Worm (Caenorhabditis elegans) whole organism, L2 larva: ENCODE measurements around the gene H14E04.2.
A peak's percentile ranks its signal among the peaks of the same experiment; 100 is the strongest.

Source experiments
- C34F6.9 ChIP-seq: fragments of 150-350 bp; optimal IDR thresholded peaks from 2 replicates; lab custom pipeline; 2014; ENCODE audit warnings: missing biosample characterization, missing genetic modification characterization
- F13H6.1 ChIP-seq: sonication (generic microtip); optimal IDR thresholded peaks from 2 replicates; lab custom pipeline; 2016; ENCODE audit warnings: missing genetic modification characterization, missing compliant biosample characterization
- R02D3.7 ChIP-seq: fragments of 150-350 bp; optimal IDR thresholded peaks from 2 replicates; lab custom pipeline; 2014; ENCODE audit warnings: missing biosample characterization, missing genetic modification characterization
- ZK546.5 ChIP-seq: sonication (generic microtip); optimal IDR thresholded peaks from 2 replicates; lab custom pipeline; 2017; ENCODE audit warnings: missing biosample characterization, missing genetic modification characterization
- alr-1 ChIP-seq: fragments of 150-350 bp; optimal IDR thresholded peaks from 2 replicates; lab custom pipeline; 2014; ENCODE audit warnings: missing biosample characterization, missing genetic modification characterization
- aly-2 ChIP-seq: fragments of 150-350 bp; optimal IDR thresholded peaks from 2 replicates; lab custom pipeline; 2014; ENCODE audit warnings: missing biosample characterization, missing genetic modification characterization
- ama-1 ChIP-seq: fragments of 150-350 bp; optimal IDR thresholded peaks from 2 replicates; lab custom pipeline; 2018; ENCODE audit warnings: inconsistent platforms
- blmp-1 ChIP-seq: sonication (generic microtip); optimal IDR thresholded peaks from 2 replicates; lab custom pipeline; 2017; ENCODE audit warnings: missing genetic modification characterization, mild to moderate bottlenecking, missing compliant biosample characterization, antibody characterized with exemption, moderate library complexity; ENCODE audit not compliant: insufficient read depth
- ceh-16 ChIP-seq: fragments of 150-350 bp; optimal IDR thresholded peaks from 2 replicates; lab custom pipeline; 2014; ENCODE audit warnings: missing biosample characterization, missing genetic modification characterization
- ceh-82 ChIP-seq: fragments of 150-350 bp; optimal IDR thresholded peaks from 2 replicates; lab custom pipeline; 2014; ENCODE audit warnings: missing biosample characterization, missing genetic modification characterization
- crh-2 ChIP-seq: sonication (generic microtip); optimal IDR thresholded peaks from 2 replicates; lab custom pipeline; 2017; ENCODE audit warnings: missing biosample characterization, missing genetic modification characterization
- dmd-4 ChIP-seq: sonication (generic microtip); optimal IDR thresholded peaks from 2 replicates; lab custom pipeline; 2017; ENCODE audit warnings: missing biosample characterization, missing genetic modification characterization
- egl-27 ChIP-seq: sonication (generic microtip); optimal IDR thresholded peaks from 3 replicates; lab custom pipeline; 2017; ENCODE audit warnings: missing biosample characterization, missing genetic modification reagents, missing genetic modification characterization
- elt-1 ChIP-seq: fragments of 150-350 bp; optimal IDR thresholded peaks from 2 replicates; lab custom pipeline; 2014; ENCODE audit warnings: missing biosample characterization, missing genetic modification characterization
- elt-3 ChIP-seq: sonication (generic microtip); optimal IDR thresholded peaks from 2 replicates; lab custom pipeline; 2017; ENCODE audit warnings: missing biosample characterization, missing genetic modification characterization
- fos-1 ChIP-seq: fragments of 150-350 bp; optimal IDR thresholded peaks from 2 replicates; lab custom pipeline; 2014; ENCODE audit warnings: missing biosample characterization, missing genetic modification characterization
- gmeb-1 ChIP-seq: fragments of 150-350 bp; optimal IDR thresholded peaks from 2 replicates; lab custom pipeline; 2014; ENCODE audit warnings: missing biosample characterization, missing genetic modification characterization
- lin-13 ChIP-seq: fragments of 150-350 bp; optimal IDR thresholded peaks from 2 replicates; lab custom pipeline; 2014; ENCODE audit warnings: missing biosample characterization, missing genetic modification reagents, missing genetic modification characterization
- lin-39 ChIP-seq: fragments of 150-350 bp; optimal IDR thresholded peaks from 2 replicates; lab custom pipeline; 2014; ENCODE audit warnings: missing biosample characterization, missing genetic modification reagents, missing genetic modification characterization
- lsy-2 ChIP-seq, 2 experiments: fragments of 150-350 bp in 1 of 2; sonication (generic microtip) in 1 of 2; optimal IDR thresholded peaks; 2 replicates each; lab custom pipeline; 2014 to 2017; ENCODE audit warnings: missing biosample characterization in 2 of 2, missing genetic modification characterization in 2 of 2
- mab-5 ChIP-seq: fragments of 150-350 bp; optimal IDR thresholded peaks from 2 replicates; lab custom pipeline; 2014; ENCODE audit warnings: missing biosample characterization, missing genetic modification characterization
- mdl-1 ChIP-seq, 2 experiments: fragments of 150-350 bp in 1 of 2; sonication (generic microtip) in 1 of 2; optimal IDR thresholded peaks; 2 replicates each; lab custom pipeline; 2017; ENCODE audit warnings: missing biosample characterization in 2 of 2, missing genetic modification characterization in 2 of 2
- nhr-10 ChIP-seq: sonication (generic microtip); optimal IDR thresholded peaks from 2 replicates; lab custom pipeline; 2017; ENCODE audit warnings: missing biosample characterization, missing genetic modification characterization
- nhr-11 ChIP-seq: fragments of 150-350 bp; optimal IDR thresholded peaks from 2 replicates; lab custom pipeline; 2014; ENCODE audit warnings: missing biosample characterization, missing genetic modification characterization
- nhr-129 ChIP-seq: fragments of 150-350 bp; optimal IDR thresholded peaks from 2 replicates; lab custom pipeline; 2014; ENCODE audit warnings: missing biosample characterization, missing genetic modification characterization
- nhr-21 ChIP-seq: fragments of 150-350 bp; optimal IDR thresholded peaks from 2 replicates; lab custom pipeline; 2014; ENCODE audit warnings: missing biosample characterization, missing genetic modification characterization
- nhr-23 ChIP-seq: fragments of 150-350 bp; optimal IDR thresholded peaks from 2 replicates; lab custom pipeline; 2014; ENCODE audit warnings: missing biosample characterization, missing genetic modification reagents, missing genetic modification characterization
- nhr-237 ChIP-seq: fragments of 150-350 bp; optimal IDR thresholded peaks from 2 replicates; lab custom pipeline; 2014; ENCODE audit warnings: missing biosample characterization, missing genetic modification characterization
- nhr-25 ChIP-seq: fragments of 150-350 bp; sonication (generic microtip); optimal IDR thresholded peaks from 3 replicates; lab custom pipeline; 2014; ENCODE audit warnings: missing biosample characterization, missing genetic modification characterization
- nhr-6 ChIP-seq: fragments of 150-350 bp; optimal IDR thresholded peaks from 2 replicates; lab custom pipeline; 2014; ENCODE audit warnings: missing biosample characterization, missing genetic modification characterization
- nhr-77 ChIP-seq: fragments of 150-350 bp; optimal IDR thresholded peaks from 2 replicates; lab custom pipeline; 2014; ENCODE audit warnings: missing biosample characterization, missing genetic modification characterization
- peb-1 ChIP-seq: fragments of 150-350 bp; optimal IDR thresholded peaks from 2 replicates; lab custom pipeline; 2014; ENCODE audit warnings: missing biosample characterization, missing genetic modification characterization
- sem-4 ChIP-seq: fragments of 150-350 bp; optimal IDR thresholded peaks from 2 replicates; lab custom pipeline; 2014; ENCODE audit warnings: missing biosample characterization, missing genetic modification reagents, missing genetic modification characterization
- skn-1 ChIP-seq: sonication (generic microtip); optimal IDR thresholded peaks from 2 replicates; lab custom pipeline; 2017; ENCODE audit warnings: missing biosample characterization, missing genetic modification characterization
- sma-3 ChIP-seq: sonication (generic microtip); optimal IDR thresholded peaks from 2 replicates; lab custom pipeline; 2016; ENCODE audit warnings: missing genetic modification reagents, missing genetic modification characterization, missing compliant biosample characterization
- snpc-4 ChIP-seq: fragments of 150-350 bp; optimal IDR thresholded peaks from 2 replicates; lab custom pipeline; 2014; ENCODE audit warnings: missing biosample characterization, missing genetic modification characterization
- unc-39 ChIP-seq: fragments of 150-350 bp; optimal IDR thresholded peaks from 2 replicates; lab custom pipeline; 2014; ENCODE audit warnings: missing biosample characterization, missing genetic modification characterization
- unc-55 ChIP-seq: fragments of 150-350 bp; sonication (generic microtip); optimal IDR thresholded peaks from 3 replicates; lab custom pipeline; 2014; ENCODE audit warnings: missing biosample characterization, missing genetic modification reagents, missing genetic modification characterization
- ztf-11 ChIP-seq: sonication (generic microtip); optimal IDR thresholded peaks from 2 replicates; lab custom pipeline; 2017; ENCODE audit warnings: missing biosample characterization, missing genetic modification characterization

The H14E04.2 gene

DNA sequence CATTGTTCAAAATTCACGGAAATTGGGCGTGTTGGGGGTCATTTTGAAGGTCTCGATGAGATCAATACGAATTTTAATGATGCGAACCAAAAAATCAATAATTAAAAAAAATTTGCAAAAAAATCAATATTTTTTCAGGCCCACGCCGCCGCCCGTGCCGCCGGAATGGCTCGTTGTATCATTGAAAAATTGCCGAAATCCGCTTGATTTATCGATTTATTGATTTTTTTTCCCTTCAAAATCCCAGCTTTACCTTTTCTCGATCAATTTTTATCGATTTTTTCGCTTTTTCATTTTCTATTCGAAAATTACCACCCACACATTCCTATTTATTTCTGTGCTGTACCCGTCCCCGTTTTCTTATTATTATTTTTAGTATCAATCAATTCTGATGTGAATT, 8.4 kb downstream of the H14E04.2 start:
- no peak for TF ChIP-seq egl-27 (tag; lab: Kevin White, UChicago)
- no peak for TF ChIP-seq mab-5 (tag; lab: Kevin White, UChicago)
- TF ChIP-seq alr-1 = no peak
- no peak for TF ChIP-seq nhr-23 (tag; lab: Kevin White, UChicago)
- no peak for TF ChIP-seq nhr-21
- TF ChIP-seq sem-4 (tag; lab: Kevin White, UChicago) = no peak
- no peak for TF ChIP-seq fos-1 (tag; lab: Kevin White, UChicago)
- TF ChIP-seq nhr-11 (tag; lab: Kevin White, UChicago) = no peak
- TF ChIP-seq ztf-11 (tag; lab: Kevin White, UChicago) = no peak
- TF ChIP-seq nhr-129 = no peak
- no peak for TF ChIP-seq elt-3 (tag; lab: Kevin White, UChicago)
- TF ChIP-seq nhr-6 = no peak
- no peak for TF ChIP-seq unc-39 (tag; lab: Kevin White, UChicago)
- no peak for TF ChIP-seq nhr-10 (tag; lab: Kevin White, UChicago)
- no peak for TF ChIP-seq ama-1 (lab: Kevin White, UChicago)
- TF ChIP-seq ceh-82 = no peak
- no peak for TF ChIP-seq mdl-1 (tag; optimal IDR thresholded peaks at IDR 0.05; lab: Kevin White, UChicago)
- TF ChIP-seq, all 48 proteins: peak for 0

DNA sequence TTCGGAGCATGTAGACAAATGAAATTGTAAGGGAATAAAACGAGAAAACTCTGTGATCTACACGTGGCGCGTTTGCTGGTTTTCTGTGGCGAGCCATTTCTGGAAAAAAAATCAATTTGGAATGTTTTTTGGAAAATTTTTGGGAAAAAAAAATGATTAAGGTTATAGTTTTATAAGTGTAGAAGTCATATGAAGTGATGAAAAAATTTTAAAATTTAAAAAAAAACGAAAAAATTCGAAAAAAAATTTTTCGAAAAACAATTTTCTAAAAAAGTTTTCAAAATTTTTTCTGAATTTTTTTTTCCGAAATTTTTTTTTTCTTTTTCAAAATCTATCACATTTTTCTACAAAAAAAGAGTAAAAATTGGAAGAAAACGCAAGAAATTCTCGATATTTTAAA, 10.5 kb downstream of the H14E04.2 start, which contains the start of gene H14E04.3:
TSS of gene H14E04.3 (minus strand) at position 101 of the 400 bp plus-strand sequence.
- TF ChIP-seq unc-39 (tag; lab: Kevin White, UChicago) = no peak
- no peak for TF ChIP-seq aly-2 (tag; lab: Kevin White, UChicago)
- TF ChIP-seq dmd-4 (tag; lab: Kevin White, UChicago) = no peak
- no peak for TF ChIP-seq ZK546.5
- no peak for TF ChIP-seq unc-55 (GFP tag; lab: Kevin White, UChicago)
- no peak for TF ChIP-seq skn-1 (tag; lab: Kevin White, UChicago)
- no peak for TF ChIP-seq gmeb-1 (tag; lab: Kevin White, UChicago)
- no peak for TF ChIP-seq F13H6.1 (tag; lab: Kevin White, UChicago)
- no peak for TF ChIP-seq elt-1
- TF ChIP-seq nhr-10 (tag; lab: Kevin White, UChicago) = no peak
- TF ChIP-seq ama-1 (lab: Kevin White, UChicago) = no peak
- no peak for TF ChIP-seq snpc-4 (tag; lab: Kevin White, UChicago)
- no peak for TF ChIP-seq sma-3
- TF ChIP-seq peb-1 (tag; lab: Kevin White, UChicago) = no peak
- TF ChIP-seq lin-39 (tag; lab: Kevin White, UChicago) = no peak

DNA sequence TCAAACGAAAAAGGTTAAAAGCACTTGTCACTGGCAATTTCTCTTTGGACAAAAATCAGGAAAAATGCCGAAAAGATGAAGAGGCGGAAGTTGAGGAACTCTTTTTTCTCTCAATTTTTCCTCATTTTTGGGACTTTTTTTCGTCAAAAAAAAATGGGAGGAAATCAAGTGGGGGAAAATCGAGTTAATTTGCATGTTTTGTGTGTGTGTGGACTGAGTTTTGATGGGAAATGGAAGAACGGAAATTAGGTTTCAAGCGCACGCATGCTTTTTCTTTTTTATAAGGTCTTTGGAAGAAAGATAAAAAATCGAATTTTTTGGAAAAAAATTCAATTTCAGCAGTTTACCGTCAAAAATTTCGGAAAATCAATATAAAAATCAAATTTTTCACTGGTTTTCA, 15.7 kb downstream of the H14E04.2 start:
- TF ChIP-seq peb-1 (tag; lab: Kevin White, UChicago) (no peak), egl-27 (tag; lab: Kevin White, UChicago) (peak; percentile 5), ama-1 (lab: Kevin White, UChicago) (no peak), ceh-16 (no peak)
- TF ChIP-seq, all 48 proteins: peak for 1

DNA sequence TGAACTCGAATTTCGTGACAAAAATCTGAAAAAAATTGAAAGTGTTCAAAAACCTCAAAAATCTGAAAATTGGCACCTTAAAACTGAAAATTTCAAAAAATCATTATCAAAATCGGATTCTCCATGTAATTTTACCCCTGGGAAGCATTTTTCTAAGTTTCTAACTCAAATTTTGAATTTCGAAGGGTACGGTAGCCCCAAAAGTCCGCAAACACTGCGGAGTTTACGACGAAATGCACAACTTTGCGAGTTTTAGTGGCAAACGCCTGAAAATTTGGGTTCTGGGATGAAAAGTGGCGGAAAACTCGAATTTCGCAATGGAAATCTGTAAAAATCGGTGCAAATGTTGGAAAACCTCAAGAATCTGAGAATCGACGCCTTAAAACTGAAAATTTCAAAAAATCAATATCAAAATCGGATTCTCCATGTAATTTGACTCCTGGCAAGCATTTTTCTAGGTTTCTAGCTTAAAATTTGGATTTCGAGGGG, 17.7 kb downstream of the H14E04.2 start:
- TF ChIP-seq lin-13 (GFP tag; lab: Kevin White, UChicago) (peak; percentile 6), gmeb-1 (tag; lab: Kevin White, UChicago) (no peak), lsy-2 (tag; optimal IDR thresholded peaks at IDR 0.05; lab: Kevin White, UChicago) (peak in 1 of 2 experiments; percentile 61), nhr-25 (tag; lab: Kevin White, UChicago) (no peak), nhr-237 (tag; lab: Kevin White, UChicago) (no peak)

DNA sequence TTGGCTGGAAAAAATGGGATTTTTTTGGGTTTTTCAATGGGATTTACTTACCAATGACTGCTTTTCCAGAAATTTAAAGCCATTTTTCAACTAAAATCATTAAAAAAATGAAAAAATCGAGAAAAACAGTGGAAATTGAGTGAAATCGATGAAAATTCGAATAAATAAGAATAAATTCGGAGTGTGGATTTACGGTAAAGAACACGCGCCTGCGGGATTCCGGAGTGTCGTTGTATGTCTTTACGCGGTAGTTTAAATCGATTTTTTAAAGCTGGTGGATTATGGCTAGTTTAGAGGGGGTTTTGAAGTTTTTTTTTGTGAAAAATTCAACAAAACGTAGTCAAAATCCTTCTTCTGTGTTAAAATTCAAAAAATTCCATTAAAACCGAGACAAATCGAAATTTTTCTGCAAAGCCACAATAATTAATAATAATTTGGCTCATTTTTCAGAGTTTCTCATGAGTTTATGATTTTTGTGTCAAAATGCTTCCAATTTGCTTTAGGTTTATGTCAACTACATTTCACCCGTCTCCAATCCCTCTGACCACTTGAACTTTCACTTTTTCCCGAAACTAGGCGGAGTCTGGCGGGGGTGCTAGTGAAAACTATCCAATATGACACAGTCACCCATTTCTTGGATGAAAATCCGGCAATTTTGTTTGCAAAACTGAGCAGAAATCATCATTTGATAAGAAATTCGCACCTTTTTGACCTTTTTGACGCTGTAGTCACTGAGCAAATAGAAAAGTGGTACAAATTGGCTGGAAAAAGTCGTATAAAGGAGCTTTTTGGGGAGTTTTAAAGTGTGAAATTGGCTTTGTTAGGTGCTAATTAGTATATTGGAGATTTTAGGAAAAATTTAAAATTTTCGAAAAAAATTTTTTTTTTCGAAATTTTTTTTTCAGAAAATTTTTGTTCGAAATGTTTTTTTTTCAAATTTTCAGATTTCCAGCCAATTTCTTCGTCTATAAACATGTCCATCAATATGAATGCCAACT, 25.4 kb downstream of the H14E04.2 start, which contains the start of the genes cic-1 and strm-1:
TSS of gene cic-1 (minus strand) at position 96 of the 998 bp plus-strand sequence.
TSS of gene strm-1 (plus strand) at position 945 of the 998 bp plus-strand sequence.
- TF ChIP-seq egl-27 (tag; lab: Kevin White, UChicago) (no peak), ceh-16 (peak; percentile 7), nhr-11 (tag; lab: Kevin White, UChicago) (no peak), nhr-23 (tag; lab: Kevin White, UChicago) (no peak), lin-13 (GFP tag; lab: Kevin White, UChicago) (peak; percentile 73), F13H6.1 (tag; lab: Kevin White, UChicago) (peak; percentile 35), nhr-77 (tag; lab: Kevin White, UChicago) (no peak), nhr-21 (no peak), mab-5 (tag; lab: Kevin White, UChicago) (peak; percentile 10), lsy-2 (tag; optimal IDR thresholded peaks at IDR 0.05; lab: Kevin White, UChicago) (peak; percentile 48 to 86), nhr-6 (peak; percentile 10), ztf-11 (tag; lab: Kevin White, UChicago) (no peak), unc-55 (GFP tag; lab: Kevin White, UChicago) (peak; percentile 82), R02D3.7 (tag; lab: Kevin White, UChicago) (peak; percentile 98), nhr-129 (peak; percentile 14), blmp-1 (tag; lab: Kevin White, UChicago) (peak; percentile 57), nhr-25 (tag; lab: Kevin White, UChicago) (peak; percentile 10), sma-3 (peak; percentile 41), sem-4 (tag; lab: Kevin White, UChicago) (peak; percentile 19), gmeb-1 (tag; lab: Kevin White, UChicago) (peak; percentile 94), nhr-10 (tag; lab: Kevin White, UChicago) (no peak), dmd-4 (tag; lab: Kevin White, UChicago) (no peak), lin-39 (tag; lab: Kevin White, UChicago) (no peak), C34F6.9 (tag; lab: Kevin White, UChicago) (peak; percentile 63), crh-2 (tag; lab: Kevin White, UChicago) (peak; percentile 59), snpc-4 (tag; lab: Kevin White, UChicago) (no peak)
- TF ChIP-seq, all 48 proteins: peak for 16
